Fruit fly (Drosophila melanogaster): ENCODE results near the gene PyK.

Gene PyK

dm6 chr3R:22367126-22368076 lies at the start of gene PyK, which contains the start of gene Polr3F:
Gene PyK, plus strand, starts transcription at chr3R:22367536.
Gene Polr3F, minus strand, starts transcription at chr3R:22367373.
- TF ChIP-seq dmrt93B (GFP tag; optimal IDR thresholded peaks at IDR 0.05) (no peak), CG9705 (GFP tag; optimal IDR thresholded peaks at IDR 0.05) (peak; percentile 12), Sp1 (GFP tag; optimal IDR thresholded peaks at IDR 0.05) (peak; percentile 31), Myc (optimal IDR thresholded peaks at IDR 0.05) (peak; percentile 0), br (GFP tag; optimal IDR thresholded peaks at IDR 0.05) (no peak), Vsx2 (GFP tag; optimal IDR thresholded peaks at IDR 0.05; ENCODE audit: partially characterized antibody) (no peak), OdsH (GFP tag; optimal IDR thresholded peaks at IDR 0.05) (peak; percentile 14), rgr (GFP tag; optimal IDR thresholded peaks at IDR 0.05) (peak; percentile 8), pan (optimal IDR thresholded peaks at IDR 0.05) (no peak), CrebA (GFP tag; optimal IDR thresholded peaks at IDR 0.05; ENCODE audit: borderline replicate concordance) (no peak), Hnf4 (GFP tag; optimal IDR thresholded peaks at IDR 0.05) (peak; percentile 37), CG32264 (GFP tag; optimal IDR thresholded peaks at IDR 0.05) (no peak), woc (GFP tag; optimal IDR thresholded peaks at IDR 0.05) (no peak), dsf (GFP tag; optimal IDR thresholded peaks at IDR 0.05; ENCODE audit: borderline replicate concordance) (peak; percentile 53), Abd-B (GFP tag; optimal IDR thresholded peaks at IDR 0.05) (no peak), ey (GFP tag; optimal IDR thresholded peaks at IDR 0.05) (peak; percentile 28), foxo (GFP tag; optimal IDR thresholded peaks at IDR 0.05) (peak in 1 of 2 experiments; percentile 42), jim (GFP tag; optimal IDR thresholded peaks at IDR 0.05) (no peak), h (GFP tag; optimal IDR thresholded peaks at IDR 0.05) (peak; percentile 46), Rel (GFP tag; optimal IDR thresholded peaks at IDR 0.05) (no peak), Rel (tag; optimal IDR thresholded peaks at IDR 0.05) (peak; percentile 10), N (GFP tag; optimal IDR thresholded peaks at IDR 0.05) (no peak), GATAd (GFP tag; optimal IDR thresholded peaks at IDR 0.05) (no peak), lola (GFP tag; optimal IDR thresholded peaks at IDR 0.05) (no peak), HLH106 (tag; optimal IDR thresholded peaks at IDR 0.05) (peak; percentile 28), Jra (GFP tag; optimal IDR thresholded peaks at IDR 0.05) (peak; percentile 19), dl (GFP tag; optimal IDR thresholded peaks at IDR 0.05; ENCODE audit: insufficient read depth in 1 of 2, partially characterized antibody in 2 of 2) (no peak), sage (GFP tag; optimal IDR thresholded peaks at IDR 0.05) (no peak), sv (GFP tag; optimal IDR thresholded peaks at IDR 0.05) (peak; percentile 50), Hr83 (GFP tag; optimal IDR thresholded peaks at IDR 0.05; ENCODE audit: poor library complexity, severe bottlenecking) (no peak), Mio (GFP tag; optimal IDR thresholded peaks at IDR 0.05) (no peak), Dif (GFP tag; optimal IDR thresholded peaks at IDR 0.05; ENCODE audit: partially characterized antibody) (no peak), Dfd (GFP tag; optimal IDR thresholded peaks at IDR 0.05) (no peak), brk (GFP tag; optimal IDR thresholded peaks at IDR 0.05) (no peak), fru (GFP tag; optimal IDR thresholded peaks at IDR 0.05) (no peak), psq (GFP tag; optimal IDR thresholded peaks at IDR 0.05) (no peak), usp (GFP tag; optimal IDR thresholded peaks at IDR 0.05) (no peak), Hr78 (GFP tag; optimal IDR thresholded peaks at IDR 0.05) (no peak), tai (GFP tag; optimal IDR thresholded peaks at IDR 0.05) (no peak)

dm6 chr3R:22323994-22324393 lies 43.3 kb upstream of the PyK start, which contains the start of gene CG34377:
Gene CG34377, minus strand, starts transcription at chr3R:22324094.
- no peak for TF ChIP-seq psq (GFP tag; optimal IDR thresholded peaks at IDR 0.05)

All from whole organism, wandering third instar larva.